Worm (Caenorhabditis elegans): ENCODE measurements around the gene clc-19.

DNA sequence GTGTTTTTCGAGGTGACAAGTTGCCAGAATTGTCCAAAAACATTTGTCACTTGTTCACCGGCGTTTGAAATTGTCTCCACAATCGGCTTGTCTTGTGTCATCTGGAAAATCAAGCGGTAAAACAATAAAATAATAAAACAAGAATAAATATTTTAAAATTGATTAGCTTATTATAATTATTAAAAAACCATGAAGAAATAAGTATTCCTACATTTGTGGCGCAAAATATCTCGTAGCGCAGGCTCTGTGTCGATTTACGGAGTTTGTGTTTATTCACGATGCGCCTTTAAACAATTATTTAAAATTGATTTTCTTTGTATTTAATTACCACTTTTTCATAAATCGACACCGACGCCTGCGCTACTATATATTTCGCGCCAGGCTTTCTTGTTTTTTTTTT lies 21.1 kb downstream of the clc-19 start, which contains the start of gene moma-1:
- TF ChIP-seq pqm-1 (tag; optimal IDR thresholded peaks at IDR 0.05) (no peak), ceh-30 (tag; optimal IDR thresholded peaks at IDR 0.05) (no peak), nfya-1 (tag; optimal IDR thresholded peaks at IDR 0.05) (no peak), elt-2 (tag; optimal IDR thresholded peaks at IDR 0.05) (no peak), ceh-31 (tag; optimal IDR thresholded peaks at IDR 0.05) (no peak)
